Fruit fly (Drosophila melanogaster) whole organism, pupa: Measurements from ENCODE around the gene Mob3.

Experiments used
- CG8301 ChIP-seq: fragments of 200-800 bp; sonication (Bioruptor generic); optimal IDR thresholded peaks from 2 replicates; lab custom pipeline; 2018; ENCODE audit warnings: missing biosample characterization, mild to moderate bottlenecking, missing genetic modification characterization
- EcR ChIP-seq: fragments of 200-800 bp; sonication (Bioruptor generic); optimal IDR thresholded peaks from 3 replicates; lab custom pipeline; 2019; ENCODE audit warnings: missing biosample characterization, missing genetic modification characterization, mild to moderate bottlenecking, moderate library complexity, missing genetic modification reagents
- Snoo ChIP-seq: fragments of 200-800 bp; sonication (Bioruptor generic); optimal IDR thresholded peaks from 3 replicates; lab custom pipeline; 2017; ENCODE audit warnings: missing biosample characterization, mild to moderate bottlenecking, missing genetic modification characterization, inconsistent platforms

dm6 chr2L:10315888-10316287 is 50.8 kb downstream of the Mob3 start:
- TF ChIP-seq EcR (GFP tag; lab: Kevin White, UChicago) (no peak), Snoo (tag; lab: Kevin White, UChicago) (no peak), CG8301 (tag; lab: Kevin White, UChicago) (no peak)
